Worm (Caenorhabditis elegans) whole organism, midembryonic: ENCODE data around the gene F54D5.7.

Source experiments
- T22C8.4 ChIP-seq: fragments of 200-800 bp; sonication (Bioruptor generic); IDR thresholded peaks from 2 replicates; pipeline ENCODE4 v1.3.6; 2022; ENCODE audit warnings: missing genetic modification characterization, missing compliant biosample characterization
- cog-1 ChIP-seq: sonication (generic microtip); optimal IDR thresholded peaks from 2 replicates; lab custom pipeline; 2016; ENCODE audit warnings: missing genetic modification characterization, missing compliant biosample characterization
- flt-1 ChIP-seq: fragments of 200-800 bp; sonication (Bioruptor generic); IDR thresholded peaks from 2 replicates; pipeline ENCODE4 v1.3.6; 2022; ENCODE audit warnings: missing genetic modification characterization, missing compliant biosample characterization
- klf-2 ChIP-seq: fragments of 200-800 bp; sonication (Bioruptor generic); conservative IDR thresholded peaks from 2 replicates; pipeline ENCODE4 v1.3.6; 2022; ENCODE audit warnings: missing genetic modification reagents, missing genetic modification characterization, missing compliant biosample characterization
- ztf-23 ChIP-seq: fragments of 200-800 bp; sonication (Bioruptor generic); IDR thresholded peaks from 2 replicates; pipeline ENCODE4 v1.3.6; 2022; ENCODE audit warnings: missing genetic modification reagents, missing genetic modification characterization, missing compliant biosample characterization
- ztf-29 ChIP-seq: fragments of 200-800 bp; sonication (Bioruptor generic); IDR thresholded peaks from 2 replicates; pipeline ENCODE4 v1.3.6; 2022; ENCODE audit warnings: missing genetic modification reagents, missing genetic modification characterization, missing compliant biosample characterization

- TF ChIP-seq ztf-29 (GFP tag; lab: Robert Waterston, UW) (no peak), T22C8.4 (no peak), klf-2 (no peak), flt-1 (GFP tag; lab: Robert Waterston, UW) (peak; percentile 72; the same call in 1 of the 2 replicates), ztf-23 (GFP tag; lab: Robert Waterston, UW) (peak; percentile 47; the same call in 1 of the 2 replicates), cog-1 (peak; percentile 70)
These were observed 19.8 kb downstream of the F54D5.7 start, which contains the start of gene F54D5.5 for ce11 chrII:11566970-11567711.
